Worm (Caenorhabditis elegans) whole organism, early embryonic: Measurements from ENCODE around the gene twk-22.

Source experiments
- B0310.2 ChIP-seq: sonication (generic microtip); optimal IDR thresholded peaks from 2 replicates; lab custom pipeline; 2016; ENCODE audit warnings: mild to moderate bottlenecking, missing genetic modification characterization, missing compliant biosample characterization
- ama-1 ChIP-seq: fragments of 150-350 bp; optimal IDR thresholded peaks from 2 replicates; lab custom pipeline; 2014
- ceh-13 ChIP-seq: fragments of 200-800 bp; sonication (Bioruptor generic); optimal IDR thresholded peaks from 2 replicates; lab custom pipeline; 2018; ENCODE audit warnings: mild to moderate bottlenecking, missing genetic modification characterization, missing compliant biosample characterization
- ceh-36 ChIP-seq: sonication (generic microtip); optimal IDR thresholded peaks from 2 replicates; lab custom pipeline; 2016; ENCODE audit warnings: missing genetic modification characterization, inconsistent platforms, missing compliant biosample characterization
- ets-7 ChIP-seq: sonication (generic microtip); optimal IDR thresholded peaks from 2 replicates; lab custom pipeline; 2016; ENCODE audit warnings: missing genotype, missing genetic modification characterization, missing compliant biosample characterization
- flt-1 ChIP-seq: fragments of 200-800 bp; sonication (Bioruptor generic); IDR thresholded peaks from 2 replicates; pipeline ENCODE4 v1.3.6; 2022; ENCODE audit warnings: missing genetic modification characterization, missing compliant biosample characterization
- hmg-4 ChIP-seq: fragments of 200-800 bp; sonication (Bioruptor generic); optimal IDR thresholded peaks from 2 replicates; lab custom pipeline; 2018; ENCODE audit warnings: mild to moderate bottlenecking, missing genetic modification characterization, missing compliant biosample characterization
- scrt-1 ChIP-seq: fragments of 200-800 bp; sonication (Bioruptor generic); IDR thresholded peaks from 2 replicates; pipeline ENCODE4 v1.3.6; 2022; ENCODE audit warnings: missing genetic modification characterization, missing compliant biosample characterization
- tbx-11 ChIP-seq: fragments of 200-800 bp; sonication (Bioruptor generic); IDR thresholded peaks from 2 replicates; pipeline ENCODE4 v1.3.6; 2022; ENCODE audit warnings: missing genetic modification characterization, missing compliant biosample characterization
- tbx-37 ChIP-seq: fragments of 200-800 bp; sonication (Bioruptor generic); conservative IDR thresholded peaks from 2 replicates; pipeline ENCODE4 v1.3.6; 2022; ENCODE audit warnings: missing genetic modification reagents, missing genetic modification characterization, missing compliant biosample characterization
- tra-4 ChIP-seq: sonication (generic microtip); optimal IDR thresholded peaks from 2 replicates; lab custom pipeline; 2017; ENCODE audit warnings: missing genetic modification characterization, missing compliant biosample characterization

ce11 chrX:16285151-16285550, 21.1 kb upstream of the twk-22 start:
- TF ChIP-seq ama-1: no peak
- no peak for TF ChIP-seq ets-7 (tag; lab: Kevin White, UChicago)
- TF ChIP-seq tbx-37 (GFP tag; lab: Robert Waterston, UW): no peak
- TF ChIP-seq scrt-1 (GFP tag; lab: Robert Waterston, UW): no peak
- TF ChIP-seq hmg-4 (GFP tag; lab: Kevin White, UChicago): no peak
- no peak for TF ChIP-seq ceh-13 (GFP tag; lab: Kevin White, UChicago)
- TF ChIP-seq tra-4: no peak
- TF ChIP-seq tbx-11 (GFP tag; lab: Robert Waterston, UW): no peak
- TF ChIP-seq flt-1 (GFP tag; lab: Robert Waterston, UW): no peak
- no peak for TF ChIP-seq ceh-36 (tag; lab: Kevin White, UChicago)
- no peak for TF ChIP-seq B0310.2 (tag; lab: Kevin White, UChicago)
